Fruit fly (Drosophila melanogaster): ENCODE data around the gene CG12236.

CG12236 gene

dm6 chrX:5904377-5905085 is 3.4 kb upstream of the CG12236 start:
- TF ChIP-seq CG17801 (GFP tag; optimal IDR thresholded peaks at IDR 0.05; ENCODE audit: partially characterized antibody), result no peak

dm6 chrX:5905086-5905400 is 2.9 kb upstream of the CG12236 start:
- TF ChIP-seq CG17801 (GFP tag; optimal IDR thresholded peaks at IDR 0.05; ENCODE audit: partially characterized antibody), result no peak

- TF ChIP-seq CG17801 (GFP tag; optimal IDR thresholded peaks at IDR 0.05; ENCODE audit: partially characterized antibody), result no peak
These were observed 2.5 kb upstream of the CG12236 start, which contains the start of gene CG4020 for dm6 chrX:5905446-5905845. Gene CG4020, plus strand, starts transcription at chrX:5905746.

- TF ChIP-seq CG17801 (GFP tag; optimal IDR thresholded peaks at IDR 0.05; ENCODE audit: partially characterized antibody), result no peak
These were observed 7.2 kb downstream of the CG12236 start for dm6 chrX:5914992-5915751.

- TF ChIP-seq CG17801 (GFP tag; optimal IDR thresholded peaks at IDR 0.05; ENCODE audit: partially characterized antibody), result peak; percentile 79
These were observed 8.0 kb downstream of the CG12236 start for dm6 chrX:5915752-5916493.

dm6 chrX:5916494-5917309 is 8.8 kb downstream of the CG12236 start, which contains the start of the genes Shmt and CG3726:
Gene Shmt, minus strand, starts transcription at chrX:5916797.
Gene CG3726, plus strand, starts transcription at chrX:5917097.
- no peak for TF ChIP-seq CG17801 (GFP tag; optimal IDR thresholded peaks at IDR 0.05; ENCODE audit: partially characterized antibody)

dm6 chrX:5917310-5917988 is 9.5 kb downstream of the CG12236 start:
- peak; percentile 25 for TF ChIP-seq CG17801 (GFP tag; optimal IDR thresholded peaks at IDR 0.05; ENCODE audit: partially characterized antibody)

dm6 chrX:5918499-5919126 is 10.7 kb downstream of the CG12236 start:
- peak; percentile 94 for TF ChIP-seq CG17801 (GFP tag; optimal IDR thresholded peaks at IDR 0.05; ENCODE audit: partially characterized antibody)

- TF ChIP-seq CG17801 (GFP tag; optimal IDR thresholded peaks at IDR 0.05; ENCODE audit: partially characterized antibody), result no peak
These were observed 13.0 kb downstream of the CG12236 start for dm6 chrX:5920932-5921331.

- no peak for TF ChIP-seq CG17801 (GFP tag; optimal IDR thresholded peaks at IDR 0.05; ENCODE audit: partially characterized antibody)
These were observed 14.1 kb downstream of the CG12236 start for dm6 chrX:5922057-5922456.

dm6 chrX:5923124-5923523 is 15.2 kb downstream of the CG12236 start:
- no peak for TF ChIP-seq CG17801 (GFP tag; optimal IDR thresholded peaks at IDR 0.05; ENCODE audit: partially characterized antibody)

- TF ChIP-seq CG17801 (GFP tag; optimal IDR thresholded peaks at IDR 0.05; ENCODE audit: partially characterized antibody), result no peak
These were observed 16.4 kb downstream of the CG12236 start for dm6 chrX:5924378-5924777.

- TF ChIP-seq CG17801 (GFP tag; optimal IDR thresholded peaks at IDR 0.05; ENCODE audit: partially characterized antibody), result peak; percentile 73
These were observed 18.0 kb downstream of the CG12236 start for dm6 chrX:5925793-5926418.

Measured in ovary, adult (tissue).